Worm (Caenorhabditis elegans) whole organism, late embryonic: ENCODE data around the gene stdh-3.

Experiments used
- C38D4.7 ChIP-seq: fragments of 200-800 bp; sonication (Bioruptor generic); optimal IDR thresholded peaks from 2 replicates; lab custom pipeline; 2018; ENCODE audit warnings: mild to moderate bottlenecking, missing genetic modification characterization, moderate library complexity, missing compliant biosample characterization
- K02D7.2 ChIP-seq: sonication (generic microtip); optimal IDR thresholded peaks from 2 replicates; lab custom pipeline; 2017; ENCODE audit warnings: mild to moderate bottlenecking, missing genetic modification characterization, missing compliant biosample characterization
- K09A11.1 ChIP-seq: sonication (generic microtip); optimal IDR thresholded peaks from 2 replicates; lab custom pipeline; 2017; ENCODE audit warnings: antibody characterized with exemption, mild to moderate bottlenecking, missing genetic modification characterization, missing compliant biosample characterization; ENCODE audit not compliant: insufficient read depth
- Y22D7AL.16 ChIP-seq: sonication (generic microtip); optimal IDR thresholded peaks from 2 replicates; lab custom pipeline; 2016; ENCODE audit warnings: missing genetic modification characterization, missing compliant biosample characterization
- ceh-14 ChIP-seq: sonication (generic microtip); optimal IDR thresholded peaks from 2 replicates; lab custom pipeline; 2016; ENCODE audit warnings: missing genotype, missing genetic modification characterization, missing compliant biosample characterization
- ceh-18 ChIP-seq: sonication (generic microtip); optimal IDR thresholded peaks from 2 replicates; lab custom pipeline; 2016; ENCODE audit warnings: missing genetic modification characterization, missing compliant biosample characterization
- ceh-19 ChIP-seq: fragments of 200-800 bp; sonication (Bioruptor generic); optimal IDR thresholded peaks from 2 replicates; lab custom pipeline; 2018; ENCODE audit warnings: mild to moderate bottlenecking, missing genetic modification characterization, missing compliant biosample characterization
- ceh-24 ChIP-seq: sonication (generic microtip); optimal IDR thresholded peaks from 2 replicates; lab custom pipeline; 2016; ENCODE audit warnings: mild to moderate bottlenecking, missing genetic modification characterization, missing compliant biosample characterization
- ceh-34 ChIP-seq: sonication (generic microtip); optimal IDR thresholded peaks from 2 replicates; lab custom pipeline; 2016; ENCODE audit warnings: mild to moderate bottlenecking, missing genetic modification characterization, missing compliant biosample characterization
- ceh-48 ChIP-seq: sonication (generic microtip); optimal IDR thresholded peaks from 2 replicates; lab custom pipeline; 2016; ENCODE audit warnings: missing genetic modification characterization, inconsistent platforms, missing compliant biosample characterization
- ceh-6 ChIP-seq: fragments of 200-800 bp; sonication (Bioruptor generic); optimal IDR thresholded peaks from 2 replicates; lab custom pipeline; 2018; ENCODE audit warnings: mild to moderate bottlenecking, missing genetic modification characterization, missing compliant biosample characterization
- dmd-4 ChIP-seq: sonication (generic microtip); optimal IDR thresholded peaks from 2 replicates; lab custom pipeline; 2016; ENCODE audit warnings: borderline replicate concordance, missing genetic modification characterization, missing compliant biosample characterization
- elt-2 ChIP-seq: sonication (generic microtip); optimal IDR thresholded peaks from 2 replicates; lab custom pipeline; 2016; ENCODE audit warnings: missing genetic modification reagents, missing genetic modification characterization, missing compliant biosample characterization
- elt-4 ChIP-seq: sonication (generic microtip); optimal IDR thresholded peaks from 2 replicates; lab custom pipeline; 2016; ENCODE audit warnings: missing genetic modification characterization, missing compliant biosample characterization
- eyg-1 ChIP-seq: sonication (generic microtip); optimal IDR thresholded peaks from 2 replicates; lab custom pipeline; 2016; ENCODE audit warnings: missing genotype, missing genetic modification characterization, missing compliant biosample characterization
- fkh-6 ChIP-seq: sonication (generic microtip); optimal IDR thresholded peaks from 2 replicates; lab custom pipeline; 2016; ENCODE audit warnings: missing genetic modification characterization, missing compliant biosample characterization
- hlh-13 ChIP-seq: fragments of 200-800 bp; sonication (Bioruptor generic); optimal IDR thresholded peaks from 2 replicates; lab custom pipeline; 2018; ENCODE audit warnings: mild to moderate bottlenecking, missing genetic modification characterization, missing compliant biosample characterization
- hlh-30 ChIP-seq: sonication (generic microtip); optimal IDR thresholded peaks from 2 replicates; lab custom pipeline; 2017; ENCODE audit warnings: antibody characterized with exemption, missing genetic modification characterization, missing compliant biosample characterization; ENCODE audit not compliant: insufficient read depth
- hlh-6 ChIP-seq: sonication (generic microtip); optimal IDR thresholded peaks from 2 replicates; lab custom pipeline; 2016; ENCODE audit warnings: missing genotype, missing genetic modification characterization, missing compliant biosample characterization
- hlh-8 ChIP-seq: sonication (generic microtip); optimal IDR thresholded peaks from 2 replicates; lab custom pipeline; 2016; ENCODE audit warnings: missing genotype, missing genetic modification characterization, missing compliant biosample characterization
- lim-6 ChIP-seq: sonication (generic microtip); optimal IDR thresholded peaks from 2 replicates; lab custom pipeline; 2016; ENCODE audit warnings: missing genetic modification characterization, missing compliant biosample characterization
- lin-11 ChIP-seq: fragments of 200-800 bp; sonication (Bioruptor generic); optimal IDR thresholded peaks from 2 replicates; lab custom pipeline; 2018; ENCODE audit warnings: mild to moderate bottlenecking, missing genetic modification characterization, missing compliant biosample characterization
- madf-2 ChIP-seq: sonication (generic microtip); optimal IDR thresholded peaks from 2 replicates; lab custom pipeline; 2017; ENCODE audit warnings: missing genetic modification characterization, missing compliant biosample characterization
- mec-3 ChIP-seq: sonication (generic microtip); optimal IDR thresholded peaks from 2 replicates; lab custom pipeline; 2016; ENCODE audit warnings: borderline replicate concordance, missing genetic modification characterization, missing compliant biosample characterization
- nfya-1 ChIP-seq: sonication (generic microtip); optimal IDR thresholded peaks from 2 replicates; lab custom pipeline; 2017; ENCODE audit warnings: missing genetic modification characterization, mild to moderate bottlenecking, missing compliant biosample characterization, antibody characterized with exemption, moderate library complexity
- nhr-232 ChIP-seq: sonication (generic microtip); optimal IDR thresholded peaks from 2 replicates; lab custom pipeline; 2016; ENCODE audit warnings: missing genetic modification characterization, missing compliant biosample characterization
- npax-4 ChIP-seq: sonication (generic microtip); optimal IDR thresholded peaks from 2 replicates; lab custom pipeline; 2016; ENCODE audit warnings: missing genetic modification characterization, missing compliant biosample characterization
- odd-2 ChIP-seq: sonication (generic microtip); optimal IDR thresholded peaks from 2 replicates; lab custom pipeline; 2017; ENCODE audit warnings: antibody characterized with exemption, mild to moderate bottlenecking, missing genetic modification characterization, missing compliant biosample characterization
- pat-9 ChIP-seq: fragments of 200-800 bp; sonication (Bioruptor generic); optimal IDR thresholded peaks from 2 replicates; lab custom pipeline; 2018; ENCODE audit warnings: mild to moderate bottlenecking, missing genetic modification characterization, moderate library complexity, missing compliant biosample characterization
- pax-1 ChIP-seq: fragments of 150-350 bp; optimal IDR thresholded peaks from 2 replicates; lab custom pipeline; 2014; ENCODE audit warnings: missing biosample characterization, missing genetic modification characterization
- pha-2 ChIP-seq: sonication (generic microtip); optimal IDR thresholded peaks from 2 replicates; lab custom pipeline; 2017; ENCODE audit warnings: mild to moderate bottlenecking, missing genetic modification characterization, missing compliant biosample characterization
- pqm-1 ChIP-seq: sonication (generic microtip); optimal IDR thresholded peaks from 2 replicates; lab custom pipeline; 2016; ENCODE audit warnings: missing genetic modification characterization, missing compliant biosample characterization
- sdc-2 ChIP-seq: sonication (generic microtip); optimal IDR thresholded peaks from 2 replicates; lab custom pipeline; 2016; ENCODE audit warnings: missing genotype, missing genetic modification characterization, missing compliant biosample characterization
- sox-4 ChIP-seq: sonication (generic microtip); optimal IDR thresholded peaks from 2 replicates; lab custom pipeline; 2017; ENCODE audit warnings: mild to moderate bottlenecking, missing genetic modification characterization, inconsistent platforms, missing compliant biosample characterization
- tbx-2 ChIP-seq: sonication (generic microtip); optimal IDR thresholded peaks from 2 replicates; lab custom pipeline; 2016; ENCODE audit warnings: missing genetic modification characterization, missing compliant biosample characterization
- tbx-7 ChIP-seq: sonication (generic microtip); optimal IDR thresholded peaks from 2 replicates; lab custom pipeline; 2016; ENCODE audit warnings: missing genotype, missing genetic modification characterization, missing compliant biosample characterization
- unc-3 ChIP-seq, 2 experiments: fragments of 200-800 bp in 1 of 2; sonication (Bioruptor generic) in 1 of 2; sonication (generic microtip) in 1 of 2; conservative IDR thresholded peaks in 1 of 2; optimal IDR thresholded peaks in 1 of 2; 2 replicates each; pipeline versions ENCODE4 v1.3.6 to Lab custom; 2016 to 2022; ENCODE audit warnings: missing compliant biosample characterization in 2 of 2, missing genetic modification characterization in 2 of 2, missing genetic modification reagents in 1 of 2
- unc-42 ChIP-seq: sonication (generic microtip); optimal IDR thresholded peaks from 2 replicates; lab custom pipeline; 2016; ENCODE audit warnings: missing genotype, missing genetic modification characterization, missing compliant biosample characterization
- unc-86 ChIP-seq: sonication (generic microtip); optimal IDR thresholded peaks from 2 replicates; lab custom pipeline; 2016; ENCODE audit warnings: missing genetic modification characterization, missing compliant biosample characterization

Gene stdh-3

ce11 chrV:13862505-13862904 is 41.9 kb upstream of the stdh-3 start, which contains the start of gene srx-137:
TSS of gene srx-137 (plus strand) at chrV:13862805.
- TF ChIP-seq odd-2 (tag; lab: Kevin White, UChicago): no peak
- no peak for TF ChIP-seq pat-9 (tag; lab: Kevin White, UChicago)
- no peak for TF ChIP-seq ceh-18 (tag; lab: Kevin White, UChicago)
- no peak for TF ChIP-seq C38D4.7 (GFP tag; lab: Kevin White, UChicago)
- TF ChIP-seq lim-6 (tag; lab: Kevin White, UChicago): no peak
- no peak for TF ChIP-seq elt-2 (tag; lab: Kevin White, UChicago)
- TF ChIP-seq dmd-4 (tag; lab: Kevin White, UChicago): no peak
- no peak for TF ChIP-seq ceh-14 (tag; lab: Kevin White, UChicago)
- TF ChIP-seq unc-42 (tag; lab: Kevin White, UChicago): no peak
- no peak for TF ChIP-seq Y22D7AL.16
- no peak for TF ChIP-seq hlh-13 (GFP tag; lab: Kevin White, UChicago)
- TF ChIP-seq hlh-6: no peak
- no peak for TF ChIP-seq tbx-7 (tag; lab: Kevin White, UChicago)
- no peak for TF ChIP-seq nhr-232 (tag; lab: Kevin White, UChicago)

DNA sequence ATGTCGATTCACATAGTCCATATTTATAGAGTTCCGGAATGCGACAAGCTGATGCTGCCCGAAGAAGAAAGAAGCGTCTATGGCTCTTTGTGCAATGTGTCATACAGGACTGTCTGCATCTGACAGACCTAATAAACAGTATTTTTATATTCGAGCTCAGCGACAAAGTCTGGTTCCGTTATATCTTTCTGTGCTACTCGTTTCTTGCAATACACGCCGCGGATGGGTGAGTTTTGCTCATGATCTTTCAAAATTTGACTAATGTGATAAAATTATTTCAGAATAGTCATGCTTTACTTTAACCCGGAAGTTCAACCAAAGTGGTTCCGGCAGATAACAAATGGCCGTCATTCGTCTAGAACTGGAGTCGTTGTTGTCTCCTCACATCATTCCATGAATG is 40.7 kb upstream of the stdh-3 start:
- no peak for TF ChIP-seq pqm-1 (tag; lab: Kevin White, UChicago)
- TF ChIP-seq unc-86 (tag; lab: Kevin White, UChicago): no peak
- TF ChIP-seq K09A11.1 (tag; lab: Kevin White, UChicago): no peak
- no peak for TF ChIP-seq ceh-14 (tag; lab: Kevin White, UChicago)
- no peak for TF ChIP-seq npax-4 (tag; lab: Kevin White, UChicago)
- TF ChIP-seq pha-2: no peak
- TF ChIP-seq lim-6 (tag; lab: Kevin White, UChicago): no peak
- TF ChIP-seq ceh-48 (tag; lab: Kevin White, UChicago): no peak
- TF ChIP-seq sdc-2 (tag; lab: Kevin White, UChicago): no peak
- TF ChIP-seq eyg-1 (tag; lab: Kevin White, UChicago): no peak
- no peak for TF ChIP-seq ceh-6 (GFP tag; lab: Kevin White, UChicago)
- no peak for TF ChIP-seq tbx-2 (tag; lab: Kevin White, UChicago)
- TF ChIP-seq ceh-19: no peak
- TF ChIP-seq dmd-4 (tag; lab: Kevin White, UChicago): no peak
- no peak for TF ChIP-seq lin-11 (tag; lab: Kevin White, UChicago)
- TF ChIP-seq pat-9 (tag; lab: Kevin White, UChicago): no peak
- TF ChIP-seq pax-1 (tag; lab: Kevin White, UChicago): no peak
- no peak for TF ChIP-seq elt-4 (tag; lab: Kevin White, UChicago)

DNA sequence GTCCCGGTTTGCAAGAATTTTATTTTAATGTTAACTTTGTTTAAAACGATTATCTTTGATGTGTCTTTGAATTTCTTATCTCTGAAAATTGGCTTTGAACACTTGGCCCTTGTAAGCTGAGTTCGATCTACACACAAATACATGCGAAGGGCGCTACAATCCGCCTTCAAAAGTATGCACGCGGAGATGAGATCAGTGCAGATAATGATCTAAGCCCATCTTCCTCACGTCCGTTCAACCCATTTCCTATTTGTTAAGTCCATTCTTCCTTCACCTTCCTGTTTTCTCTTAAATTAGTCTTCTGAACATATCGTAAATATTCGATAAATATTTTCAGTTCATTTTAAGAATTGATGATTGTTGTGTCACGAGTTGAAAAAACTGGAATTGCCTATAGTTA is 38.1 kb upstream of the stdh-3 start, which contains the start of gene nhr-175:
TSS of gene nhr-175 (plus strand) at position 339 of the 400 bp plus-strand sequence.
- TF ChIP-seq madf-2 (no peak), nfya-1 (tag; lab: Kevin White, UChicago) (no peak), ceh-34 (tag; lab: Kevin White, UChicago) (no peak), unc-3 (GFP tag; conservative IDR thresholded peaks at IDR 0.05; lab: Robert Waterston, UW) (no peak), unc-3 (tag; optimal IDR thresholded peaks at IDR 0.05; lab: Kevin White, UChicago) (no peak), ceh-14 (tag; lab: Kevin White, UChicago) (no peak), npax-4 (tag; lab: Kevin White, UChicago) (no peak), nhr-232 (tag; lab: Kevin White, UChicago) (no peak), ceh-19 (no peak), hlh-8 (tag; lab: Kevin White, UChicago) (no peak), K02D7.2 (tag; lab: Kevin White, UChicago) (no peak), hlh-30 (tag; lab: Kevin White, UChicago) (no peak), tbx-7 (tag; lab: Kevin White, UChicago) (no peak), mec-3 (no peak), elt-4 (tag; lab: Kevin White, UChicago) (no peak), sox-4 (tag; lab: Kevin White, UChicago) (no peak), hlh-13 (GFP tag; lab: Kevin White, UChicago) (no peak), fkh-6 (tag; lab: Kevin White, UChicago) (no peak), ceh-24 (no peak), sdc-2 (tag; lab: Kevin White, UChicago) (no peak)
